Worm (Caenorhabditis elegans): ENCODE measurements around the gene F13D12.8.
"Not testable (repeated sequence)": the region's sequence is repeated elsewhere in the genome, so short reads cannot be mapped to it uniquely, and the experiment has no call there.

DNA sequence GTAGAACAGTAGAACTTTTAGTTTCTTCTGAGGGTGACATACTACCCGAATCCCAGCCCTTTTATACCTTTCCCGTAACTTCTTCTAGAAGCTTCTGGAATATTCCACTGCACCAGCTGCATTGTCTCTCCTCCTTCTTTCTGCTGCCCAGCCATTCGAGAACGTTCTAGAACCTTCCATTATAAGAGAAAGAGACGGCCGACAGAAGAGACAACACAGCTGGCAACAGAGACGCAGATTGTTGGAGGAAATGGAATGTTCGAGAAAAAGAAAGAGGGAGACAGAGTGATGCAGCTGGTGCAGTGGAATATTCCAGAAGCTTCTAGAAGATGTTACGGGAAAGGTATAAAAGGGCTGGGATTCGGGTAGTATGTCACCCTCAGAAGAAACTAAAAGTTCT lies 26.9 kb upstream of the F13D12.8 start, which contains the start of the genes F44E5.4 and F44E5.5:
- TF ChIP-seq pha-2 (tag; optimal IDR thresholded peaks at IDR 0.05) (peak; percentile 76), nhr-11 (tag; optimal IDR thresholded peaks at IDR 0.05) (peak; percentile 80), pax-1 (tag; optimal IDR thresholded peaks at IDR 0.05) (peak; percentile 90), tbx-2 (tag; optimal IDR thresholded peaks at IDR 0.05) (peak; percentile 46), dve-1 (tag; optimal IDR thresholded peaks at IDR 0.05) (peak; percentile 48)
- TF ChIP-seq ceh-2, pha-4 (tag; optimal IDR thresholded peaks at IDR 0.05): not testable (repeated sequence)
